Fruit fly (Drosophila melanogaster): Measurements from ENCODE around the gene Dsp1.

Gene Dsp1

DNA sequence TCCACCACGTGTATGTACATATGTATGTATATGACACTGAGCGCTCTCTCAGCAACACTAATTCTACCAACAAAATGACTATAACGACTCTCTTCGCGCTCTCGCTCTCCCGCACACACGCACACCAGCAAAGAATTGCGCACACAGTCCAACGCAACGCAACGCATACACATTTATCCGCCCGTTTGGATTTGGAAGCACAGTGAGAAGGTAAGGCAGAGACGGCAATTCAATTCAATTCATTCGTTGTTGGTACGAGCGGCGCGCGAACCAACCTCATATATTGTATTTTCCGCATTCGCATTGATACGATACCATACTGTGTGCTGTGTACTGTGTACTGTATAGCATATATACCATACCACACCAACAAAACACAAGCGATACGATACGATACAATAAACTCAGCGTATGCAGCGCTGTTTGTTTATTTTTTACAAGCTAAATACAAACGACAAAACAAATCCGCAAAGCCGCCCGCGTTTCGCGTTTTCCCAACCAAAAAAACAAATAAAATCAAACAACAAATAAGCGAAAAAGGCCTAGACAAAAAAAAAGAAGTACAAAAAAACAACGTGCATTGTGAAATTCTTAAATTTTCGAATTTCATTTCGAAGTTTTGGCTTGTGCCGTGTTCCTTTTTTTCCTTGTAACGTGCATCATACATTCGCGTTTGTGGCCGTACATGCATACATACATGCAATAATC is at the start of gene Dsp1, which contains the start of gene CG9921:
Gene Dsp1 (plus strand): TSS at position 179 of the 708 bp plus-strand sequence.
Gene CG9921 (minus strand): TSS at position 167 of the 708 bp plus-strand sequence.
- peak; percentile 13 for TF ChIP-seq ovo (GFP tag; optimal IDR thresholded peaks at IDR 0.05)
- no peak for TF ChIP-seq CG11617 (GFP tag; optimal IDR thresholded peaks at IDR 0.05)
- TF ChIP-seq CG7045 (GFP tag; optimal IDR thresholded peaks at IDR 0.05): no peak
- no peak for TF ChIP-seq CG5204 (GFP tag; optimal IDR thresholded peaks at IDR 0.05)
- no peak for TF ChIP-seq cnc (optimal IDR thresholded peaks at IDR 0.05)
- peak; percentile 96 for TF ChIP-seq cic (GFP tag; optimal IDR thresholded peaks at IDR 0.05)
- no peak for TF ChIP-seq Crg-1 (GFP tag; optimal IDR thresholded peaks at IDR 0.05)
- TF ChIP-seq Hr96 (GFP tag; optimal IDR thresholded peaks at IDR 0.05): peak; percentile 20
- TF ChIP-seq tj (GFP tag; optimal IDR thresholded peaks at IDR 0.05): no peak
- no peak for TF ChIP-seq toe (GFP tag; optimal IDR thresholded peaks at IDR 0.05)
- TF ChIP-seq CG1620 (GFP tag; optimal IDR thresholded peaks at IDR 0.05): peak; percentile 16
- peak; percentile 22 for TF ChIP-seq CG14711 (tag; optimal IDR thresholded peaks at IDR 0.05)
- no peak for TF ChIP-seq CG33017 (tag; optimal IDR thresholded peaks at IDR 0.05)
- TF ChIP-seq CG12768 (GFP tag; optimal IDR thresholded peaks at IDR 0.05): peak; percentile 38
- TF ChIP-seq pad (GFP tag; optimal IDR thresholded peaks at IDR 0.05): no peak
- TF ChIP-seq Clk (GFP tag; optimal IDR thresholded peaks at IDR 0.05): no peak
- TF ChIP-seq CG7101 (tag; optimal IDR thresholded peaks at IDR 0.05): peak; percentile 1
- TF ChIP-seq kay (GFP tag; ENCODE audit: borderline replicate concordance): peak; percentile 6
- peak; percentile 93 for TF ChIP-seq Mnt (GFP tag; optimal IDR thresholded peaks at IDR 0.05)
- peak; percentile 24 for TF ChIP-seq bab1 (GFP tag; optimal IDR thresholded peaks at IDR 0.05)

DNA sequence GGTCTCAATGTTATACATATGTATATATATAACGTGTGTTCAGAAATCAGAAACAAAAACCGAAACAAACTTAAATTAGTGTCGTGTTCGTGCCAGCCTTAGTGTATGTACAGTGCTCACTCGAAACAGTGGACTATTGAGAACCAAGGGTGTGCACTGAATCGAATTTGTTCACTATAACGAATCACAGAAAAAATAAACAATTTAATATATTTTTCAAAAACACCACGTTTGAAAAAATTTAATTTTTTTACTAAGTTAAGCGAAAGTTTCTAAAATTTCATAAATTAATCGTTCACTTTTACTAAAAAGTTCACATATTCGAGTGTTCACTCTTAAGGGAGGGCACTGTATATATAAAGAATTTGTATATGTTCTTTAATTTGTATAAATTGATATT is 48.2 kb upstream of the Dsp1 start:
- TF ChIP-seq CG11617 (GFP tag; optimal IDR thresholded peaks at IDR 0.05): peak; percentile 32
- TF ChIP-seq CG12768 (GFP tag; optimal IDR thresholded peaks at IDR 0.05): no peak
- TF ChIP-seq CG14711 (tag; optimal IDR thresholded peaks at IDR 0.05): peak; percentile 36
- no peak for TF ChIP-seq Crg-1 (GFP tag; optimal IDR thresholded peaks at IDR 0.05)
- no peak for TF ChIP-seq Clk (GFP tag; optimal IDR thresholded peaks at IDR 0.05)
- no peak for TF ChIP-seq tj (GFP tag; optimal IDR thresholded peaks at IDR 0.05)
- TF ChIP-seq CG7101 (tag; optimal IDR thresholded peaks at IDR 0.05): peak; percentile 57
- TF ChIP-seq CG1620 (GFP tag; optimal IDR thresholded peaks at IDR 0.05): no peak
- no peak for TF ChIP-seq cic (GFP tag; optimal IDR thresholded peaks at IDR 0.05)
- TF ChIP-seq CG33017 (tag; optimal IDR thresholded peaks at IDR 0.05): peak; percentile 41
- TF ChIP-seq CG5204 (GFP tag; optimal IDR thresholded peaks at IDR 0.05): no peak
- TF ChIP-seq cnc (optimal IDR thresholded peaks at IDR 0.05): no peak
- no peak for TF ChIP-seq toe (GFP tag; optimal IDR thresholded peaks at IDR 0.05)
- no peak for TF ChIP-seq Hr96 (GFP tag; optimal IDR thresholded peaks at IDR 0.05)
- TF ChIP-seq bab1 (GFP tag; optimal IDR thresholded peaks at IDR 0.05): peak; percentile 14
- TF ChIP-seq kay (GFP tag; ENCODE audit: borderline replicate concordance): no peak
- TF ChIP-seq CG7045 (GFP tag; optimal IDR thresholded peaks at IDR 0.05): no peak
- no peak for TF ChIP-seq Mnt (GFP tag; optimal IDR thresholded peaks at IDR 0.05)
- no peak for TF ChIP-seq ovo (GFP tag; optimal IDR thresholded peaks at IDR 0.05)
- TF ChIP-seq pad (GFP tag; optimal IDR thresholded peaks at IDR 0.05): peak; percentile 13

DNA sequence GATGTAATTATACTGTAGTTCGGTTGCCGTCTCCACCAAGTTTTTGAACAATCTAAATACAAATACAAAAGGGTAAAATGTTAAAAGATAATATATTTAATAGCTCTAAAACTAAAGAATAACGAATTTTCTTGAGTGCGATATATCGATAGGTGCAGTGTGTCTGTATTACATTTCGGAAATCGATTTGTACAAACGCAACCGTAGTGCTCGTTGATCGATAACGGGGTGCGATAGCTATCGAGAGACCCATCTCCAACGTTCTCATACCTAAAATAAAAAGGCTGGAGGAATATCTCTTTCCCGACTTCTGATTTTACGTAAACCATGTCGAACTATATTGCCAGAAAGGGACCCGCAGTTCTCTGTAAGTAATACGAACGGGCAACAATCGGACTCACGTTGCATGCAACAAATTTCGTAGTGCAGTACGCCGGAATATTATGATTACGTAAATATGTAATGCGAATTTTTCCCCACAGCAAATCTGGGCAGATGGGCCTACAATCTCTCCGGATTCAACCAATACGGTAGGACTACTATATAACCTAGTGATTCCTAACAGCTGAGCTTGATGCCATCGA is 47.2 kb upstream of the Dsp1 start, which contains the start of gene UQCR-14:
Gene UQCR-14 (plus strand): TSS at position 206 of the 584 bp plus-strand sequence.
- TF ChIP-seq cnc (optimal IDR thresholded peaks at IDR 0.05): no peak
- TF ChIP-seq toe (GFP tag; optimal IDR thresholded peaks at IDR 0.05): peak; percentile 20
- peak; percentile 47 for TF ChIP-seq CG33017 (tag; optimal IDR thresholded peaks at IDR 0.05)
- no peak for TF ChIP-seq CG7045 (GFP tag; optimal IDR thresholded peaks at IDR 0.05)
- TF ChIP-seq CG11617 (GFP tag; optimal IDR thresholded peaks at IDR 0.05): peak; percentile 24
- no peak for TF ChIP-seq tj (GFP tag; optimal IDR thresholded peaks at IDR 0.05)
- no peak for TF ChIP-seq ovo (GFP tag; optimal IDR thresholded peaks at IDR 0.05)
- TF ChIP-seq CG7101 (tag; optimal IDR thresholded peaks at IDR 0.05): peak; percentile 65
- peak; percentile 57 for TF ChIP-seq Mnt (GFP tag; optimal IDR thresholded peaks at IDR 0.05)
- TF ChIP-seq pad (GFP tag; optimal IDR thresholded peaks at IDR 0.05): peak; percentile 47
- peak; percentile 66 for TF ChIP-seq bab1 (GFP tag; optimal IDR thresholded peaks at IDR 0.05)
- TF ChIP-seq Crg-1 (GFP tag; optimal IDR thresholded peaks at IDR 0.05): peak; percentile 9
- no peak for TF ChIP-seq kay (GFP tag; ENCODE audit: borderline replicate concordance)
- no peak for TF ChIP-seq Hr96 (GFP tag; optimal IDR thresholded peaks at IDR 0.05)
- TF ChIP-seq CG14711 (tag; optimal IDR thresholded peaks at IDR 0.05): peak; percentile 52
- no peak for TF ChIP-seq Clk (GFP tag; optimal IDR thresholded peaks at IDR 0.05)
- no peak for TF ChIP-seq CG12768 (GFP tag; optimal IDR thresholded peaks at IDR 0.05)
- TF ChIP-seq CG5204 (GFP tag; optimal IDR thresholded peaks at IDR 0.05): no peak
- peak; percentile 25 for TF ChIP-seq cic (GFP tag; optimal IDR thresholded peaks at IDR 0.05)
- TF ChIP-seq CG1620 (GFP tag; optimal IDR thresholded peaks at IDR 0.05): peak; percentile 53

DNA sequence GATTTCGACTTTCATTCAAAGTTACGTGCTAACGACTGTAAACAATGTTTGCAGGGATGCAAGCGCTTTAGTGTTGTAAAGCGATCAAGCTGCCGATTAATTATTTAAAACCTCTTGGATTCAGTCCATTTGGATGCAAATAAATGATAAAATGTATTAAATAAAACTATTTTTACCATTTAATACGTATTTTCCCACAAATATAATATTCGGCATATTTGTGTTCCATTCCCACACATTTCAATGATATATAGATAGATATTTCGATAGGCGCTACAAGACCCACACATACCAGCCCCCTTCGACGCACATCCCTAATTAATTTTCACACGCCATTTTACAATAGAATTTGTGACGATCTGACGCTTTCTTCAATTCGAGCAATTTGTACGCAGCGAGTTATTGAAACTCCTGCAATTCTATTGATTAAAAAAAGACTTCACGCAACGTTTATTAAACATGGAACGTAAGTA is 44.9 kb upstream of the Dsp1 start, which contains the start of the genes CG32576 and caz:
Gene CG32576 (minus strand): TSS at position 42 of the 473 bp plus-strand sequence.
Gene caz (plus strand): TSS at position 319 of the 473 bp plus-strand sequence.
- TF ChIP-seq bab1 (GFP tag; optimal IDR thresholded peaks at IDR 0.05) (peak; percentile 48), CG7101 (tag; optimal IDR thresholded peaks at IDR 0.05) (peak; percentile 80), Mnt (GFP tag; optimal IDR thresholded peaks at IDR 0.05) (peak; percentile 73), CG33017 (tag; optimal IDR thresholded peaks at IDR 0.05) (no peak), cic (GFP tag; optimal IDR thresholded peaks at IDR 0.05) (peak; percentile 59), CG11617 (GFP tag; optimal IDR thresholded peaks at IDR 0.05) (peak; percentile 68), toe (GFP tag; optimal IDR thresholded peaks at IDR 0.05) (no peak), tj (GFP tag; optimal IDR thresholded peaks at IDR 0.05) (peak; percentile 76), kay (GFP tag; ENCODE audit: borderline replicate concordance) (no peak), CG12768 (GFP tag; optimal IDR thresholded peaks at IDR 0.05) (no peak), CG1620 (GFP tag; optimal IDR thresholded peaks at IDR 0.05) (peak; percentile 71), ovo (GFP tag; optimal IDR thresholded peaks at IDR 0.05) (peak; percentile 71), CG7045 (GFP tag; optimal IDR thresholded peaks at IDR 0.05) (no peak), CG5204 (GFP tag; optimal IDR thresholded peaks at IDR 0.05) (no peak), cnc (optimal IDR thresholded peaks at IDR 0.05) (no peak), CG14711 (tag; optimal IDR thresholded peaks at IDR 0.05) (peak; percentile 64), Clk (GFP tag; optimal IDR thresholded peaks at IDR 0.05) (no peak), Crg-1 (GFP tag; optimal IDR thresholded peaks at IDR 0.05) (peak; percentile 89), Hr96 (GFP tag; optimal IDR thresholded peaks at IDR 0.05) (no peak), pad (GFP tag; optimal IDR thresholded peaks at IDR 0.05) (peak; percentile 68)

Data from whole organism, adult.